Worm (Caenorhabditis elegans) whole organism, young adult: Measurements from ENCODE around the gene ZC513.3.

Experiments
- Y53G8AR.9 ChIP-seq: fragments of 200-800 bp; sonication (Bioruptor generic); conservative IDR thresholded peaks from 2 replicates; pipeline ENCODE4 v1.3.6; 2022; ENCODE audit warnings: missing genetic modification reagents, missing genetic modification characterization, missing compliant biosample characterization
- nfya-1 ChIP-seq: sonication (generic microtip); optimal IDR thresholded peaks from 2 replicates; lab custom pipeline; 2017; ENCODE audit warnings: antibody characterized with exemption, missing compliant biosample characterization, missing genetic modification characterization, borderline replicate concordance; ENCODE audit not compliant: insufficient read depth
- unc-62 ChIP-seq: fragments of 150-350 bp; optimal IDR thresholded peaks from 2 replicates; lab custom pipeline; 2014; ENCODE audit warnings: missing biosample characterization, missing genetic modification reagents, missing genetic modification characterization

DNA sequence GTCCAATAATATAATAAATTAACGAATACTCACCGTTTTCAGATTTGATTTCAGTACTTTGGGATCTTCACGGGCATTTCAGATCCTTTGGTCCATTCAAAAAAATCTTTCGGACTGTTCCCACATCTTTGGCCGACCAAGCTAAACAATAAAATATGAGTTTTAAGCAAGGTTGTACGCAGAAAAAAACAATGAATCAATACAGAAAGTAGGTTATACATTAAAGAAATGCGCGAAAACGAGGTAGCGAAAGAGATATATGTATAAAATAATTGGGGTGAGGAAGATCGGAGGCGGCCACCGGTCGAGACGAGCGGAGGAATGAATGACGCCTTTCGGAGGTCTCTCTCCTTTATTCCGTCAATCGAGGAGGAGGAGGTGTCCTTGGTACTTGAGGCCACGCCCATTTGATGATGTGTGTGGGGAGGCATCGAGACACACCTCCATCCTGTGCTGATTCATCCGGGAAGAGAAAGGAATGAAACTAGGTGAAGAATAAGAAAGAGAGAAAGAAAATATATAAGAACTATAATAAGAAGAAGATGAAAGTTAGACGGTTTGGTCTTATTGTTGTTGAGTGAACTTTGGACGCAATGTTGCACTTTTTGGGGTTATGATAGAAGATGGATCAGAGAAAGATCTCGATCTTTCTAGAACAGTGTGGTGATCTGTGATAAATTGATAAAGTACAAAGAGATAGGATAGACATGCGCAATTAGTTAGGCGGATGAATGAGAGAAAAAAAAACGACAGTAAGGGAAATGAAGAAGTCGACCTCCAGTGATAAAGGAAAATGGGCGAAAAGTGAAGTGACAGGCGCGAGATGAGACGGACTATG lies 6.3 kb upstream of the ZC513.3 start:
- TF ChIP-seq nfya-1 (tag; lab: Kevin White, UChicago) (no peak), Y53G8AR.9 (GFP tag; lab: Robert Waterston, UW) (no peak), unc-62 (GFP tag; lab: Kevin White, UChicago) (no peak)
